Fruit fly (Drosophila melanogaster): ENCODE results near the gene CG45491.
A peak's percentile ranks its signal among the peaks of the same experiment; 100 is the strongest.

The CG45491 gene

DNA sequence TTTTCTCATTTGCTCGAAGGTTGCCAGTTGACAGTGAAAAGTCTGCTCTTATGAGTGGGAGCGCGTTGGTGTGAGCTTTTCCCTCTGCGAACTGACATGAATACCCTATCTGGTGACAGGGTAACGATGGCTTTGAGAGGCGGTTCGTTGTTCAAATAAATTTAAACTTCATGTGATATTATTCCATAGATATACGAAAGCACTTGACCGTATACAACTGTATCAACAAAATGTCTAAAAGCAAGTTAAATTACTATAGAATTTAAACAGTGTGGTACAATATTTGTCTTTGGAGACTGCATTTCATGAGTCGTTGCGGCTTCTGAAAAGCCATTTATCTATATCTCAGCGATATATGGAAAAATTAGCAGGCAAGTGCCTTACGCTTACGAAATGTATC lies 25.4 kb upstream of the CG45491 start (continued):
- TF ChIP-seq CG1832 (GFP tag; optimal IDR thresholded peaks at IDR 0.05) (no peak), fd96Cb (tag; optimal IDR thresholded peaks at IDR 0.05) (peak; percentile 7), ci (GFP tag; IDR thresholded peaks at IDR 0.05) (peak; percentile 31; the same call in 1 of the 3 replicates), fd64A (GFP tag; optimal IDR thresholded peaks at IDR 0.05) (no peak), HLH3B (GFP tag; IDR thresholded peaks at IDR 0.05) (peak; percentile 18; the same call in 1 of the 2 replicates), CG4617 (GFP tag; optimal IDR thresholded peaks at IDR 0.05; ENCODE audit: borderline replicate concordance) (no peak), CG14050 (GFP tag; IDR thresholded peaks at IDR 0.05) (peak; percentile 48; the same call in 1 of the 3 replicates), Dp (GFP tag; optimal IDR thresholded peaks at IDR 0.05) (no peak), sr (GFP tag; IDR thresholded peaks at IDR 0.05) (0 out of 3 replicates have a peak, but pooled peaks have one; percentile 12), CG14965 (GFP tag; optimal IDR thresholded peaks at IDR 0.05; ENCODE audit: borderline replicate concordance) (no peak), CG10462 (GFP tag; optimal IDR thresholded peaks at IDR 0.05) (no peak), CG13287 (GFP tag; IDR thresholded peaks at IDR 0.05; ENCODE audit: partially characterized antibody) (no peak), CG15269 (tag; optimal IDR thresholded peaks at IDR 0.05) (peak; percentile 70), CG13296 (GFP tag; optimal IDR thresholded peaks at IDR 0.05) (no peak), jigr1 (GFP tag; IDR thresholded peaks at IDR 0.05) (no peak), lab (GFP tag; optimal IDR thresholded peaks at IDR 0.05) (peak; percentile 47), CG12769 (tag; optimal IDR thresholded peaks at IDR 0.05) (peak; percentile 57), org-1 (GFP tag; optimal IDR thresholded peaks at IDR 0.05) (no peak), CG2678 (tag; optimal IDR thresholded peaks at IDR 0.05) (peak; percentile 67), Sox100B (GFP tag; optimal IDR thresholded peaks at IDR 0.05) (peak; percentile 27), Stat92E (GFP tag; optimal IDR thresholded peaks at IDR 0.05) (no peak), tio (GFP tag; optimal IDR thresholded peaks at IDR 0.05) (peak; percentile 36), Hr51 (GFP tag; optimal IDR thresholded peaks at IDR 0.05) (peak in 1 of 2 experiments; percentile 70), CG12942 (GFP tag; optimal IDR thresholded peaks at IDR 0.05) (peak; percentile 0), Sry-β (GFP tag; optimal IDR thresholded peaks at IDR 0.05) (no peak), CG10209 (GFP tag; optimal IDR thresholded peaks at IDR 0.05) (peak; percentile 33), CG15514 (GFP tag; optimal IDR thresholded peaks at IDR 0.05) (peak; percentile 10), CG12219 (GFP tag; optimal IDR thresholded peaks at IDR 0.05) (peak; percentile 25), tx (GFP tag; optimal IDR thresholded peaks at IDR 0.05) (peak; percentile 5), CG7963 (GFP tag; IDR thresholded peaks at IDR 0.05; ENCODE audit: partially characterized antibody) (no peak), Abd-B (GFP tag; optimal IDR thresholded peaks at IDR 0.05) (no peak), CG7786 (GFP tag; optimal IDR thresholded peaks at IDR 0.05) (peak; percentile 0), CG31388 (GFP tag; optimal IDR thresholded peaks at IDR 0.05) (no peak), wdn (GFP tag; IDR thresholded peaks at IDR 0.05) (peak; percentile 49; the same call in 1 of the 2 replicates), D19A (tag; optimal IDR thresholded peaks at IDR 0.05) (peak; percentile 79), Sox102F (GFP tag; optimal IDR thresholded peaks at IDR 0.05) (peak; percentile 48), az2 (GFP tag; optimal IDR thresholded peaks at IDR 0.05) (peak; percentile 34), H2.0 (GFP tag; IDR thresholded peaks at IDR 0.05) (peak; percentile 51), YL-1 (GFP tag; optimal IDR thresholded peaks at IDR 0.05) (no peak), CG12659 (GFP tag; optimal IDR thresholded peaks at IDR 0.05) (peak; percentile 23), CG10274 (GFP tag; optimal IDR thresholded peaks at IDR 0.05) (peak; percentile 4), row (GFP tag; IDR thresholded peaks at IDR 0.05) (peak; percentile 80), Med (GFP tag) (peak; percentile 85), CG18619 (GFP tag; optimal IDR thresholded peaks at IDR 0.05) (peak; percentile 39), tna (GFP tag; IDR thresholded peaks at IDR 0.05; ENCODE audit: partially characterized antibody) (no peak), Dek (tag; optimal IDR thresholded peaks at IDR 0.05) (peak; percentile 39), Hsf (GFP tag; optimal IDR thresholded peaks at IDR 0.05) (peak; percentile 15), CG6654 (GFP tag; optimal IDR thresholded peaks at IDR 0.05) (no peak), gt (GFP tag; IDR thresholded peaks at IDR 0.05) (no peak)
